Worm (Caenorhabditis elegans): ENCODE measurements around the gene scl-18.

Gene scl-18

DNA sequence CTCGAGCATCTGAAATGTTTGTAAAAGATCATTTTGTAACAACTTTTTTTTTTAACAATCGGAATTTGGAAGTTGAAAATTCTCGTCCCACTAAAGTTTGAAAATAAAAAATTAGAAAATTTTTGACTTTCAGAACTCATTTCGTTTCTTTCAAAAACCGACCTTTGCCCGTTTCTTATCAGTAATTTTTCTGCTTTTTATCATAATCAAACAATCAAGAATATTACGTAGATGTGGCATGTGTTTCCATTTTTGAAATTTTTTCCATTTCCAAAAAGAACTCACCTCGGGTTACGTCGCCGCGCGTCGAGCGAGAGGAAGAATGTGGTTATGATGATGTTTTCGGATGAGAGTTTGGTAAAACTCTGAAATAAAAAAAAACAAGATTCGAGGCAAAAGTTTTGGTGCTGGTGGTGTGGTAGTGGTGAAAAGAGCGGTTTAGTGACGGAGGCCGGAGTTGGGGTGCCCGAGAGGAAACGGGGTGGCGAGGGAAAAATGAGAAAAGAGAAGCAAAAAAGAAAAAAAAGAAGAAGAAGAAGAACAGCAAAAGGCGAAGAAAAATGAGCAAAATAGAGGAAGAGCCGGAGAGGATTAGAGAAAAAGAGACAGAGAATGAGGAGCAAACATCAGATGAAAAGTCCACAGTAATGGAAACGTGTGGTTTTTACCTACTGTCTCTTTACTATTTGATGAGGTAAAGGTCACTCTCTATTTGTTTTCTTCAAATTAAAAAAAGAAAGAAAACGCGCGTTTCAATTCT lies 6.7 kb upstream of the scl-18 start, which contains the start of gene T12A7.2:
T12A7.2 (minus strand) TSS at position 412 of the 760 bp plus-strand sequence.
- TF ChIP-seq ceh-16 (tag; optimal IDR thresholded peaks at IDR 0.05) = no peak
- no peak for TF ChIP-seq nhr-76 (tag; optimal IDR thresholded peaks at IDR 0.05)
- peak; percentile 27 for TF ChIP-seq nfya-1 (tag; optimal IDR thresholded peaks at IDR 0.05; ENCODE audit: insufficient read depth)
- TF ChIP-seq pqm-1 (tag; optimal IDR thresholded peaks at IDR 0.05) = peak; percentile 32
- TF ChIP-seq pha-4 (tag; optimal IDR thresholded peaks at IDR 0.05) = peak; percentile 68
- TF ChIP-seq elt-2 (tag; optimal IDR thresholded peaks at IDR 0.05) = peak; percentile 80
- TF ChIP-seq R02D3.7 (tag; optimal IDR thresholded peaks at IDR 0.05) = no peak
- TF ChIP-seq nhr-43 (tag; optimal IDR thresholded peaks at IDR 0.05; ENCODE audit: poor library complexity, severe bottlenecking) = no peak

DNA sequence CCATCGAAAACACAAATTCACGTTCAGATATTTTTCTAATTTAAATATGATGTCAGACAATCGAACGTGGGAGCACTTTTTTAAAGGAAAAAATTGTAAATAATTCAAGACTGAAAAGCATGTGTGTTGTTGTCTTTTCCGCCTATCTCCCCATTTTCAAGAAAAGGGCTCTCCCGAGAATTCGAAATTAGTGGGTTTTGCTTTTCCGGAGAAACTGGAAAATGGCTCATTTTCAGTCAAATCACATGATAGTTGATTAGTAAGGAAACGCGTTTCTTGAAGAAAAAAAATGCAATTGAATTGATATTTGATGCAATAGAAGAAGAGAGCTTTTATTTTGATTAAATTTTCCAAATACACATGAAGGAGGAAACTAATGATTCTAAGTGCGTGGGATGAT lies 5.6 kb upstream of the scl-18 start:
- TF ChIP-seq ztf-11 (tag; optimal IDR thresholded peaks at IDR 0.05) (no peak), fkh-2 (tag; optimal IDR thresholded peaks at IDR 0.05) (no peak), nhr-28 (tag; optimal IDR thresholded peaks at IDR 0.05) (no peak), nhr-67 (tag; optimal IDR thresholded peaks at IDR 0.05) (no peak), ceh-9 (tag; optimal IDR thresholded peaks at IDR 0.05) (no peak), sea-2 (GFP tag; optimal IDR thresholded peaks at IDR 0.05) (no peak), nhr-12 (tag; optimal IDR thresholded peaks at IDR 0.05) (no peak), R02D3.7 (tag; optimal IDR thresholded peaks at IDR 0.05) (no peak), lin-39 (tag; optimal IDR thresholded peaks at IDR 0.05) (no peak), egl-27 (tag; optimal IDR thresholded peaks at IDR 0.05) (no peak)

DNA sequence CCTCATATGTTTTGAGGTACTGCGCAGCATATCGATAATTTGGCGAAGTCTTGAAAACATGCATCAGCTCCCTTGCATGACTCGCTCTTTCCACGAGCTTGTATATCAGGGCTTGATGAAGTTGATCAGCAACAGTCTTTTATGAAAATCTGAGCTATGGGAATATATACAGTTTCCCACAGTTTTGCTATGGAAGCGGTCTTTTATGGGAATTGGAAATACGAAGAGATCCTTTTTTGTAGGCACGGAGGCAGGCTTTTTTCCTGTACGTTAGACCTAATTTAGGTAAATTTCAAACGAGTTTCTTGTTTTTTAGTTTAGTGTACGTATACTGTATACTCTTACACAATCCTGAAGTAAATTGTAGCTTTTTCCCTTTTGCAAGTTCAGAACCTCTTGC lies 1.7 kb upstream of the scl-18 start, which contains the start of gene T12A7.9:
T12A7.9 (minus strand) TSS at position 101 of the 400 bp plus-strand sequence.
- TF ChIP-seq unc-39 (tag; optimal IDR thresholded peaks at IDR 0.05) (no peak), nhr-43 (tag; optimal IDR thresholded peaks at IDR 0.05; ENCODE audit: poor library complexity, severe bottlenecking) (no peak), elt-2 (tag; optimal IDR thresholded peaks at IDR 0.05) (peak; percentile 26), pqm-1 (tag; optimal IDR thresholded peaks at IDR 0.05) (no peak)

DNA sequence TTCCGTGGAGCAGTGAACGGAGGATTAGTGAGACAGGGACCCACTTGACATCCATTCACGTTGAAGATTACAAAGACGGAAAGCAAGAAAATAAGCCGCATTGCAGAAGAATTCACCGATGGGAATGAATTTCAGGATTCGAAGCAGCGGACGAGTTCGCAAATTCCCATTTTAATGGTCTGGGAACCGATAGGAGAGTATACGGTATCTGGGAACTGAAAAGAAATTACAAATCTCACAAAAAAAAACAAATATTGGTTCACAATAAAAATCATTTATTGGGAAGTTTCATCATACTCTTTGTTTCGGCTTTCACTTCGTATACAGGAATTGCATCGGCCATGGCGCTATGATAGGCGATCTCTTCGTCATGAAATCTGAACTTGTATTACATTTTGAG lies 775 bp upstream of the scl-18 start, which contains the start of gene T12A7.10:
T12A7.10 (minus strand) TSS at position 101 of the 400 bp plus-strand sequence.
- TF ChIP-seq elt-3 (tag; optimal IDR thresholded peaks at IDR 0.05) (no peak), nhr-25 (tag; optimal IDR thresholded peaks at IDR 0.05) (no peak), hmg-11 (tag; optimal IDR thresholded peaks at IDR 0.05) (no peak), ztf-11 (tag; optimal IDR thresholded peaks at IDR 0.05) (no peak), daf-12 (tag; optimal IDR thresholded peaks at IDR 0.05) (no peak), nhr-23 (tag; optimal IDR thresholded peaks at IDR 0.05) (no peak), zag-1 (tag; optimal IDR thresholded peaks at IDR 0.05) (no peak), egl-5 (tag; optimal IDR thresholded peaks at IDR 0.05) (no peak), elt-2 (tag; optimal IDR thresholded peaks at IDR 0.05) (no peak), pqm-1 (tag; optimal IDR thresholded peaks at IDR 0.05) (no peak), ama-1 (optimal IDR thresholded peaks at IDR 0.05) (no peak), R02D3.7 (tag; optimal IDR thresholded peaks at IDR 0.05) (no peak), fos-1 (tag; optimal IDR thresholded peaks at IDR 0.05) (no peak), egl-27 (tag; optimal IDR thresholded peaks at IDR 0.05) (no peak), nhr-77 (tag; optimal IDR thresholded peaks at IDR 0.05) (no peak)

DNA sequence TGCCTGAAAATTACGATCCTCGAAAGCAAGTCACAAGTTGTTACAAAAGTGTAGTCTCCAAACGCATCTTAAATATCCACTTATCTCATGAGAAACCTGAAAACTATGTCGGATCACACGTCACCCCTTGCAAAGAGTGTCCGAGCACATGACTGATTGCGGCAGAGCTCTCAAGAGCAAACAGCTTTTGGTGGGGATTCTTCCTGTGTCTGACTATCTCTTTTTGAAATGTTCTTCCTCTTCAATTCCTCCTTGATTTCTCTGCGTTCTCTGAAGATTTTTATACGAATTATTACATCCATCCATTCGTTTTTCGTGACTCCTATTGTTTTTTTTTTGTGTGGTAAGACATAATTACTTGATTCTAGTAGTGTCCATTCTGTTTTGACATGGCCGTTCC lies 5.4 kb downstream of the scl-18 start, which contains the start of gene T12A7.6:
T12A7.6 (plus strand) TSS at position 369 of the 400 bp plus-strand sequence.
- TF ChIP-seq fos-1 (tag; optimal IDR thresholded peaks at IDR 0.05) (no peak), lsy-12 (tag; optimal IDR thresholded peaks at IDR 0.05) (no peak), nhr-237 (tag; optimal IDR thresholded peaks at IDR 0.05) (no peak), nhr-76 (tag; optimal IDR thresholded peaks at IDR 0.05) (no peak), nhr-43 (tag; optimal IDR thresholded peaks at IDR 0.05; ENCODE audit: poor library complexity, severe bottlenecking) (no peak), daf-12 (tag; optimal IDR thresholded peaks at IDR 0.05) (no peak), fkh-10 (GFP tag; optimal IDR thresholded peaks at IDR 0.05) (no peak), elt-3 (tag; optimal IDR thresholded peaks at IDR 0.05) (no peak), ceh-9 (tag; optimal IDR thresholded peaks at IDR 0.05) (no peak), fkh-2 (tag; optimal IDR thresholded peaks at IDR 0.05) (no peak), nhr-77 (tag; optimal IDR thresholded peaks at IDR 0.05) (no peak), lin-39 (tag; optimal IDR thresholded peaks at IDR 0.05) (no peak), ama-1 (optimal IDR thresholded peaks at IDR 0.05) (no peak), ceh-82 (tag; optimal IDR thresholded peaks at IDR 0.05) (no peak)

Measured in whole organism, L3 larva.